Fruit fly (Drosophila melanogaster) whole organism, wandering third instar larva: ENCODE measurements around the gene CG31915.

Experiments used
- Abd-B ChIP-seq: fragments of >200 bp; optimal IDR thresholded peaks from 2 replicates; lab custom pipeline; 2017; ENCODE audit warnings: missing biosample characterization, missing genetic modification characterization
- CG32264 ChIP-seq: fragments of 200-800 bp; sonication (Bioruptor generic); optimal IDR thresholded peaks from 2 replicates; lab custom pipeline; 2016; ENCODE audit warnings: missing biosample characterization, missing genetic modification characterization
- CG9705 ChIP-seq: fragments of 200-800 bp; sonication (Bioruptor generic); optimal IDR thresholded peaks from 2 replicates; lab custom pipeline; 2018; ENCODE audit warnings: missing biosample characterization, mild to moderate bottlenecking, missing genetic modification characterization
- CrebA ChIP-seq: fragments of 200-800 bp; sonication (Bioruptor generic); optimal IDR thresholded peaks from 2 replicates; lab custom pipeline; 2016; ENCODE audit warnings: missing biosample characterization, mild to moderate bottlenecking, missing genetic modification characterization, borderline replicate concordance
- Dfd ChIP-seq: fragments of >200 bp; optimal IDR thresholded peaks from 2 replicates; lab custom pipeline; 2017; ENCODE audit warnings: missing biosample characterization, missing genetic modification characterization
- Dif ChIP-seq: fragments of 200-275, 200-300 bp; sonication (Bioruptor generic); optimal IDR thresholded peaks from 2 replicates; lab custom pipeline; 2018; ENCODE audit warnings: missing biosample characterization, missing genetic modification characterization; ENCODE audit not compliant: partially characterized antibody
- GATAd ChIP-seq: sonication (Bioruptor generic); optimal IDR thresholded peaks from 2 replicates; lab custom pipeline; 2016; ENCODE audit warnings: missing biosample characterization, missing genetic modification characterization
- HLH106 ChIP-seq: fragments of 200-800 bp; optimal IDR thresholded peaks from 3 replicates; lab custom pipeline; 2019; ENCODE audit warnings: missing biosample characterization, mild to moderate bottlenecking, missing genetic modification characterization, moderate library complexity
- Hnf4 ChIP-seq: fragments of 200-800 bp; sonication (Bioruptor generic); optimal IDR thresholded peaks from 2 replicates; lab custom pipeline; 2016; ENCODE audit warnings: missing biosample characterization, mild to moderate bottlenecking, missing genetic modification characterization
- Hr78 ChIP-seq: fragments of >200 bp; optimal IDR thresholded peaks from 2 replicates; lab custom pipeline; 2017; ENCODE audit warnings: missing biosample characterization, missing genetic modification characterization
- Hr83 ChIP-seq: fragments of 200-300 bp; sonication (Bioruptor generic); optimal IDR thresholded peaks from 2 replicates; lab custom pipeline; 2016; ENCODE audit warnings: missing biosample characterization, mild to moderate bottlenecking, missing genetic modification characterization, moderate library complexity; ENCODE audit not compliant: poor library complexity, severe bottlenecking
- Jra ChIP-seq: sonication (Bioruptor generic); optimal IDR thresholded peaks from 2 replicates; lab custom pipeline; 2016; ENCODE audit warnings: missing biosample characterization, missing genetic modification characterization
- Mio ChIP-seq: sonication (Bioruptor generic); optimal IDR thresholded peaks from 2 replicates; lab custom pipeline; 2016; ENCODE audit warnings: missing biosample characterization, missing genetic modification characterization
- N ChIP-seq: fragments of >200 bp; optimal IDR thresholded peaks from 2 replicates; lab custom pipeline; 2018; ENCODE audit warnings: missing biosample characterization, missing external identifiers, missing genetic modification characterization
- OdsH ChIP-seq: fragments of 200-800 bp; sonication (Bioruptor generic); optimal IDR thresholded peaks from 2 replicates; lab custom pipeline; 2016; ENCODE audit warnings: missing biosample characterization, mild to moderate bottlenecking, missing genetic modification characterization
- Rel ChIP-seq, 2 experiments: fragments of 200-800 bp; sonication (Bioruptor generic) in 1 of 2; optimal IDR thresholded peaks; 2 replicates in 1 of 2; 3 replicates in 1 of 2; lab custom pipeline; 2016 to 2019; ENCODE audit warnings: mild to moderate bottlenecking in 2 of 2, missing biosample characterization in 2 of 2, missing genetic modification characterization in 2 of 2, moderate library complexity in 1 of 2
- Sp1 ChIP-seq: fragments of 200-800 bp; sonication (Bioruptor generic); optimal IDR thresholded peaks from 3 replicates; lab custom pipeline; 2019; ENCODE audit warnings: missing biosample characterization, mild to moderate bottlenecking, missing genetic modification characterization, moderate library complexity
- Vsx2 ChIP-seq: fragments of 200-300, 225-300 bp; sonication (Bioruptor generic); optimal IDR thresholded peaks from 2 replicates; lab custom pipeline; 2018; ENCODE audit warnings: missing biosample characterization, missing genetic modification characterization; ENCODE audit not compliant: partially characterized antibody
- br ChIP-seq: fragments of 200-800 bp; sonication (Bioruptor generic); optimal IDR thresholded peaks from 2 replicates; lab custom pipeline; 2016; ENCODE audit warnings: missing biosample characterization, missing genetic modification characterization
- brk ChIP-seq: fragments of 200-800 bp; sonication (Bioruptor generic); optimal IDR thresholded peaks from 2 replicates; lab custom pipeline; 2016; ENCODE audit warnings: missing biosample characterization, mild to moderate bottlenecking, missing genetic modification characterization
- dmrt93B ChIP-seq: fragments of 200-800 bp; sonication (Bioruptor generic); optimal IDR thresholded peaks from 2 replicates; lab custom pipeline; 2018; ENCODE audit warnings: missing biosample characterization, mild to moderate bottlenecking, missing genetic modification characterization
- dsf ChIP-seq: sonication (Bioruptor generic); optimal IDR thresholded peaks from 2 replicates; lab custom pipeline; 2016; ENCODE audit warnings: missing biosample characterization, missing genetic modification characterization, borderline replicate concordance
- ey ChIP-seq: fragments of 200-800 bp; sonication (Bioruptor generic); optimal IDR thresholded peaks from 2 replicates; lab custom pipeline; 2016; ENCODE audit warnings: missing biosample characterization, missing genetic modification characterization
- foxo ChIP-seq, 2 experiments: fragments of 200-800 bp; sonication (Bioruptor generic); optimal IDR thresholded peaks; 2 replicates in 1 of 2; 3 replicates in 1 of 2; lab custom pipeline; 2016 to 2017; ENCODE audit warnings: missing biosample characterization in 2 of 2, missing genetic modification characterization in 2 of 2
- fru ChIP-seq: fragments of 200-800 bp; sonication (Bioruptor generic); optimal IDR thresholded peaks from 3 replicates; lab custom pipeline; 2016; ENCODE audit warnings: missing biosample characterization, mild to moderate bottlenecking, missing genetic modification characterization
- h ChIP-seq: fragments of 200-800 bp; sonication (Bioruptor generic); optimal IDR thresholded peaks from 3 replicates; lab custom pipeline; 2016; ENCODE audit warnings: missing biosample characterization, mild to moderate bottlenecking, missing genetic modification characterization
- jim ChIP-seq: fragments of 175-275, 200-325 bp; sonication (Bioruptor generic); optimal IDR thresholded peaks from 2 replicates; lab custom pipeline; 2016; ENCODE audit warnings: missing biosample characterization, mild to moderate bottlenecking, missing genetic modification characterization
- lola ChIP-seq: fragments of >200 bp; optimal IDR thresholded peaks from 2 replicates; lab custom pipeline; 2017; ENCODE audit warnings: missing biosample characterization, missing genetic modification characterization
- pan ChIP-seq: fragments of >200 bp; optimal IDR thresholded peaks from 2 replicates; lab custom pipeline; 2017
- psq ChIP-seq: fragments of 200-800 bp; sonication (Bioruptor generic); optimal IDR thresholded peaks from 3 replicates; lab custom pipeline; 2017; ENCODE audit warnings: missing biosample characterization, mild to moderate bottlenecking, missing genetic modification characterization, moderate library complexity
- rgr ChIP-seq: fragments of 200-800 bp; sonication (Bioruptor generic); optimal IDR thresholded peaks from 3 replicates; lab custom pipeline; 2016; ENCODE audit warnings: missing biosample characterization, mild to moderate bottlenecking, missing genetic modification characterization
- sage ChIP-seq: fragments of 200-800 bp; sonication (Bioruptor generic); optimal IDR thresholded peaks from 2 replicates; lab custom pipeline; 2016; ENCODE audit warnings: missing biosample characterization, mild to moderate bottlenecking, missing genetic modification characterization
- sv ChIP-seq: fragments of 200-800 bp; sonication (Bioruptor generic); optimal IDR thresholded peaks from 3 replicates; lab custom pipeline; 2016; ENCODE audit warnings: missing biosample characterization, missing genetic modification characterization
- tai ChIP-seq: sonication (Bioruptor generic); optimal IDR thresholded peaks from 2 replicates; lab custom pipeline; 2016; ENCODE audit warnings: missing biosample characterization, missing genetic modification characterization
- usp ChIP-seq: fragments of >200 bp; optimal IDR thresholded peaks from 2 replicates; lab custom pipeline; 2017; ENCODE audit warnings: missing biosample characterization, missing genetic modification characterization
- woc ChIP-seq: sonication (Bioruptor generic); optimal IDR thresholded peaks from 2 replicates; lab custom pipeline; 2016; ENCODE audit warnings: missing biosample characterization, mild to moderate bottlenecking, missing genetic modification characterization

CG31915 gene

DNA sequence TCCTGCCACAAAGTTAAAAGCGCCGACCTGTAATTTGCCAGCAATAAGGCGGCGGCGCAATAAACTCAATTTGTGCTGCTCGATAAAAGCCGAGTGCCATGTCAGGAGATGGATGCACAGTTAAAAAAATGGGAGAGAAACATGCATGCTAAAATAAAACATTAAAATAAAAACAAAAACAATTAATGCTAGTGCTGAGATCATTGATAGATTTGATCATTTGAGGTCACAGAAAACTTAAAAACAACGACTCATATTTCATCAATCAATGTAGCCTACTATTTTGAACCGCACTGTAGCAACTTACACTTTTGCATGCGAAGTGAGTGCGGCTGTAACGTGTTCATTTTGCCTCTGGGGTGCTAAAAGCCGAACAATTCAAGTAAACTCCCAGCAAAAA, 44.8 kb upstream of the CG31915 start:
- TF ChIP-seq psq (GFP tag; lab: Kevin White, UChicago) (peak; percentile 33), br (GFP tag; lab: Kevin White, UChicago) (peak; percentile 38), OdsH (GFP tag; lab: Kevin White, UChicago) (peak; percentile 47), ey (GFP tag; lab: Kevin White, UChicago) (peak; percentile 32), tai (GFP tag; lab: Kevin White, UChicago) (no peak), HLH106 (peak; percentile 38), GATAd (no peak), fru (peak; percentile 54), Jra (GFP tag; lab: Kevin White, UChicago) (no peak), foxo (GFP tag; optimal IDR thresholded peaks at IDR 0.05; lab: Kevin White, UChicago) (peak in 1 of 2 experiments; percentile 63), sv (GFP tag; lab: Kevin White, UChicago) (no peak), Dfd (GFP tag; lab: Kevin White, UChicago) (no peak), Hnf4 (GFP tag; lab: Kevin White, UChicago) (peak; percentile 16), usp (GFP tag; lab: Kevin White, UChicago) (no peak), woc (GFP tag; lab: Kevin White, UChicago) (peak; percentile 1), dmrt93B (GFP tag; lab: Kevin White, UChicago) (peak; percentile 13), lola (GFP tag; lab: Kevin White, UChicago) (no peak), h (peak; percentile 59), rgr (GFP tag; lab: Kevin White, UChicago) (peak; percentile 57), Sp1 (GFP tag; lab: Kevin White, UChicago) (peak; percentile 46)

DNA sequence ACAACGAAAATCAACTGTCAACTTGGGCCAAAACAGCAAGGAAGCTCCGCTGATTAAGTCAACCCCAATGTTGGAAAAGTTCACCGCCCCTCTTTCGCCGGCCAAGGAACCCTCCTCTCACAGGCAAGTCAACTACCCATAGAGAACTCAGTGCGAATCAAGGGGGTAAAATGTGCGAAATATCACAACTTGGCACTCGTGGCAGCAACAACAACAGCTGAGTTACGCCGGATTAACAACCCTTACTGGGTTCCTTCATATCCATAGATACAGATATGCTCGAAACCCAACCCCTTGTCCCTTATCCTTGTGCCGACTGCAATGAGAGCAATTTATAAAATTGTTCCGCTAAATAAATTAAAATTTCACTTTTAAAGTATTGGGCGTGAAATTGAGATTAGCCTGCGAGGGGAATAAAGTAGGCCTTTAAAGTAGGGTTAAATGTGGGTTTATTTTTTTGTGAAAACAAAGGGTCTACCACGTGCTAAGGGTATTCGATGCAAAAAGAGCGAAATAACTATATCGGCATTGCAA, 38.8 kb upstream of the CG31915 start:
- TF ChIP-seq CG32264 (GFP tag; lab: Kevin White, UChicago) (no peak), GATAd (no peak), sage (no peak), Jra (GFP tag; lab: Kevin White, UChicago) (no peak), OdsH (GFP tag; lab: Kevin White, UChicago) (no peak), dmrt93B (GFP tag; lab: Kevin White, UChicago) (no peak), rgr (GFP tag; lab: Kevin White, UChicago) (no peak), CG9705 (GFP tag; lab: Kevin White, UChicago) (no peak), lola (GFP tag; lab: Kevin White, UChicago) (no peak), Abd-B (GFP tag; lab: Kevin White, UChicago) (no peak), foxo (GFP tag; optimal IDR thresholded peaks at IDR 0.05; lab: Kevin White, UChicago) (no peak), dsf (GFP tag; lab: Kevin White, UChicago) (no peak), Hr83 (no peak), pan (no peak), jim (GFP tag; lab: Kevin White, UChicago) (no peak)

DNA sequence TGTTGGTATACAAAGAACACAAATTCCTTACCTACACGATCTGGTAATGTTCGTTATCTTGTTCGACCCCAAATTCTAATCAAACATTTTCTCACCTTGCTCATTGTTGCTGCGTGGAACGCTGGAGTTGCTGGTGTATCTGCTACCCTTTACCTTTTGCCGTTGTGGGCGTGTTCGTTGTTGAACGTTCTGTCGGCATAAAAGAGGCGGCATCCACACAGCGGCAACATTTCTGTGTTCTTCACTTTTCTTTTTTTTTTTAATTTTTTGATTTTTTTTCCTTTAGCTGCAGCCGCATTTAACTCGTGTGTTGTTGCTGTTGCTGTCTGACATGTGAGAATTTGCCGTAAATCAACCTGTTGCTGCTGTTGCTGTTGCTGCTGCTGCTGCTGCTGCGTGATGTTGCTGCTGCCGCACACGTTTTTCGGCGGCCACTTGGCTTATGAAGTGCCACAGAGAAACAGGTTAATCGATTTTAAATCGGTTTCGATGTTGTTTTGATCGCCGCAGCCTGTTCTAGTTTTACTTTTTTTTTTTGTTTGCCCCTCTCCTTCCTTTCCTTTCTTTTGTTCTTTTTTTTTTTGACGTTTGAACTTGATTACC, 38.1 kb upstream of the CG31915 start:
- TF ChIP-seq Hr83, result no peak
- peak; percentile 37 for TF ChIP-seq woc (GFP tag; lab: Kevin White, UChicago)
- no peak for TF ChIP-seq dsf (GFP tag; lab: Kevin White, UChicago)
- TF ChIP-seq foxo (GFP tag; optimal IDR thresholded peaks at IDR 0.05; lab: Kevin White, UChicago), result no peak
- TF ChIP-seq usp (GFP tag; lab: Kevin White, UChicago), result no peak
- TF ChIP-seq, all 38 proteins: peak for 1

DNA sequence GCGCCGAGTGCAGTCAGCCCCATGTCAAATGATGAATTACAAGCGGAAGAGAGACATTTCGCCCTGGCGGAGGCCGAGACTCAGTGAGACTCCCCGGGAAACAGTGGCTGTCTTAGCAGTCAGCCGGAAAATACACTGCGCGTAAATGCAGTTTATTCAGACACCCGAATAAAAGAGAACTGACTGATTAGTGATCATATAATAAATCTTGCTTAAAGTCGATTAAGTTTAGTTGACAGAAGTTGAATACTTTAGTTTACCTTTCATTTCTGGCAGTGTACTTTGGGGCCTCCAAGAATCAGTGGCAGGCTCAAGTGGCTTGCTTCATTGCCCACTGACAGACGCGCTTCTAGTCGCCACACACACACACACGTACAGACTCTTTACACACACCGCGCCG, 36.7 kb upstream of the CG31915 start:
- TF ChIP-seq Sp1 (GFP tag; lab: Kevin White, UChicago), result no peak
- no peak for TF ChIP-seq Dif
- TF ChIP-seq br (GFP tag; lab: Kevin White, UChicago), result peak; percentile 10
- no peak for TF ChIP-seq woc (GFP tag; lab: Kevin White, UChicago)
- no peak for TF ChIP-seq CG32264 (GFP tag; lab: Kevin White, UChicago)
- TF ChIP-seq Hnf4 (GFP tag; lab: Kevin White, UChicago), result peak; percentile 27
- peak; percentile 33 for TF ChIP-seq h
- TF ChIP-seq dsf (GFP tag; lab: Kevin White, UChicago), result no peak
- no peak for TF ChIP-seq CG9705 (GFP tag; lab: Kevin White, UChicago)
- TF ChIP-seq OdsH (GFP tag; lab: Kevin White, UChicago), result no peak
- no peak for TF ChIP-seq Hr83
- TF ChIP-seq Dfd (GFP tag; lab: Kevin White, UChicago), result no peak
- no peak for TF ChIP-seq Hr78 (GFP tag; lab: Kevin White, UChicago)
- TF ChIP-seq ey (GFP tag; lab: Kevin White, UChicago), result peak; percentile 11
- TF ChIP-seq CrebA (GFP tag; lab: Kevin White, UChicago), result no peak
- TF ChIP-seq HLH106, result peak; percentile 4
- TF ChIP-seq sv (GFP tag; lab: Kevin White, UChicago), result no peak
- TF ChIP-seq N (GFP tag; lab: Kevin White, UChicago), result no peak
- TF ChIP-seq usp (GFP tag; lab: Kevin White, UChicago), result no peak
- no peak for TF ChIP-seq pan
- no peak for TF ChIP-seq dmrt93B (GFP tag; lab: Kevin White, UChicago)
- no peak for TF ChIP-seq GATAd
- peak; percentile 13 for TF ChIP-seq psq (GFP tag; lab: Kevin White, UChicago)
- TF ChIP-seq tai (GFP tag; lab: Kevin White, UChicago), result no peak
- no peak for TF ChIP-seq Vsx2 (GFP tag; lab: Kevin White, UChicago)
- TF ChIP-seq sage, result no peak
- no peak for TF ChIP-seq Mio
- no peak for TF ChIP-seq jim (GFP tag; lab: Kevin White, UChicago)
- no peak for TF ChIP-seq lola (GFP tag; lab: Kevin White, UChicago)
- TF ChIP-seq Rel (GFP tag; optimal IDR thresholded peaks at IDR 0.05; lab: Kevin White, UChicago), result no peak
- no peak for TF ChIP-seq Rel (tag; optimal IDR thresholded peaks at IDR 0.05; lab: Kevin White, UChicago)
- no peak for TF ChIP-seq Abd-B (GFP tag; lab: Kevin White, UChicago)
- peak; percentile 31 for TF ChIP-seq rgr (GFP tag; lab: Kevin White, UChicago)
- TF ChIP-seq brk (GFP tag; lab: Kevin White, UChicago), result no peak
- peak; percentile 28 for TF ChIP-seq fru
- TF ChIP-seq foxo (GFP tag; optimal IDR thresholded peaks at IDR 0.05; lab: Kevin White, UChicago), result peak in 1 of 2 experiments; percentile 51
